Worm (Caenorhabditis elegans): ENCODE measurements around the gene spin-2.

spin-2 gene

ce11 chrIV:13086705-13087104, at the start of gene spin-2:
TSS of gene spin-2 (plus strand) at chrIV:13087005.
- TF ChIP-seq med-1 (GFP tag; optimal IDR thresholded peaks at IDR 0.05; ENCODE audit: insufficient read depth) = no peak
- no peak for TF ChIP-seq klf-2 (GFP tag; conservative IDR thresholded peaks at IDR 0.05)
- no peak for TF ChIP-seq ztf-29 (GFP tag; IDR thresholded peaks at IDR 0.05)
- no peak for TF ChIP-seq flt-1 (GFP tag; IDR thresholded peaks at IDR 0.05)
- no peak for TF ChIP-seq tab-1 (GFP tag; IDR thresholded peaks at IDR 0.05)
- no peak for TF ChIP-seq ref-1 (GFP tag; conservative IDR thresholded peaks at IDR 0.05)
- no peak for TF ChIP-seq T22C8.4 (GFP tag; IDR thresholded peaks at IDR 0.05)
- no peak for TF ChIP-seq cog-1 (tag; optimal IDR thresholded peaks at IDR 0.05)
- TF ChIP-seq ztf-23 (GFP tag; IDR thresholded peaks at IDR 0.05) = no peak

ce11 chrIV:13038888-13039287, 47.9 kb upstream of the spin-2 start, which contains the start of gene F49E11.2:
TSS of gene F49E11.2 (minus strand) at chrIV:13038988.
- TF ChIP-seq ztf-29 (GFP tag; IDR thresholded peaks at IDR 0.05) (no peak), med-1 (GFP tag; optimal IDR thresholded peaks at IDR 0.05; ENCODE audit: insufficient read depth) (no peak), flt-1 (GFP tag; IDR thresholded peaks at IDR 0.05) (no peak), tab-1 (GFP tag; IDR thresholded peaks at IDR 0.05) (no peak), ztf-23 (GFP tag; IDR thresholded peaks at IDR 0.05) (no peak), ref-1 (GFP tag; conservative IDR thresholded peaks at IDR 0.05) (no peak), cog-1 (tag; optimal IDR thresholded peaks at IDR 0.05) (no peak), klf-2 (GFP tag; conservative IDR thresholded peaks at IDR 0.05) (no peak), T22C8.4 (GFP tag; IDR thresholded peaks at IDR 0.05) (no peak)

- TF ChIP-seq cog-1 (tag; optimal IDR thresholded peaks at IDR 0.05) = no peak
- TF ChIP-seq tab-1 (GFP tag; IDR thresholded peaks at IDR 0.05) = no peak
- TF ChIP-seq ztf-29 (GFP tag; IDR thresholded peaks at IDR 0.05) = no peak
- no peak for TF ChIP-seq ref-1 (GFP tag; conservative IDR thresholded peaks at IDR 0.05)
Measured at ce11 chrIV:13041486-13041885, 45.3 kb upstream of the spin-2 start.

ce11 chrIV:13042091-13042490, 44.7 kb upstream of the spin-2 start, which contains the start of gene amt-2:
TSS of gene amt-2 (plus strand) at chrIV:13042391.
- TF ChIP-seq ztf-29 (GFP tag; IDR thresholded peaks at IDR 0.05) (no peak), klf-2 (GFP tag; conservative IDR thresholded peaks at IDR 0.05) (no peak), cog-1 (tag; optimal IDR thresholded peaks at IDR 0.05) (no peak), med-1 (GFP tag; optimal IDR thresholded peaks at IDR 0.05; ENCODE audit: insufficient read depth) (no peak), ztf-23 (GFP tag; IDR thresholded peaks at IDR 0.05) (no peak), T22C8.4 (GFP tag; IDR thresholded peaks at IDR 0.05) (no peak), ref-1 (GFP tag; conservative IDR thresholded peaks at IDR 0.05) (no peak), tab-1 (GFP tag; IDR thresholded peaks at IDR 0.05) (no peak), flt-1 (GFP tag; IDR thresholded peaks at IDR 0.05) (no peak)

ce11 chrIV:13044980-13045379, 41.8 kb upstream of the spin-2 start:
- TF ChIP-seq flt-1 (GFP tag; IDR thresholded peaks at IDR 0.05) = no peak
- no peak for TF ChIP-seq cog-1 (tag; optimal IDR thresholded peaks at IDR 0.05)
- no peak for TF ChIP-seq ztf-29 (GFP tag; IDR thresholded peaks at IDR 0.05)
- no peak for TF ChIP-seq ref-1 (GFP tag; conservative IDR thresholded peaks at IDR 0.05)
- no peak for TF ChIP-seq ztf-23 (GFP tag; IDR thresholded peaks at IDR 0.05)
- no peak for TF ChIP-seq klf-2 (GFP tag; conservative IDR thresholded peaks at IDR 0.05)
- TF ChIP-seq tab-1 (GFP tag; IDR thresholded peaks at IDR 0.05) = no peak
- no peak for TF ChIP-seq med-1 (GFP tag; optimal IDR thresholded peaks at IDR 0.05; ENCODE audit: insufficient read depth)
- no peak for TF ChIP-seq T22C8.4 (GFP tag; IDR thresholded peaks at IDR 0.05)

- TF ChIP-seq flt-1 (GFP tag; IDR thresholded peaks at IDR 0.05) (no peak), cog-1 (tag; optimal IDR thresholded peaks at IDR 0.05) (no peak), T22C8.4 (GFP tag; IDR thresholded peaks at IDR 0.05) (no peak), med-1 (GFP tag; optimal IDR thresholded peaks at IDR 0.05; ENCODE audit: insufficient read depth) (no peak), ztf-29 (GFP tag; IDR thresholded peaks at IDR 0.05) (no peak), klf-2 (GFP tag; conservative IDR thresholded peaks at IDR 0.05) (no peak), tab-1 (GFP tag; IDR thresholded peaks at IDR 0.05) (no peak), ztf-23 (GFP tag; IDR thresholded peaks at IDR 0.05) (no peak), ref-1 (GFP tag; conservative IDR thresholded peaks at IDR 0.05) (no peak)
Measured at ce11 chrIV:13046848-13047247, 40.0 kb upstream of the spin-2 start, which contains the start of gene scl-9. TSS of gene scl-9 (plus strand) at chrIV:13047148.

ce11 chrIV:13048157-13048556, 38.6 kb upstream of the spin-2 start, which contains the start of gene scl-10:
TSS of gene scl-10 (plus strand) at chrIV:13048457.
- TF ChIP-seq T22C8.4 (GFP tag; IDR thresholded peaks at IDR 0.05) (no peak), klf-2 (GFP tag; conservative IDR thresholded peaks at IDR 0.05) (no peak), ref-1 (GFP tag; conservative IDR thresholded peaks at IDR 0.05) (no peak)

ce11 chrIV:13051073-13051472, 35.7 kb upstream of the spin-2 start, which contains the start of gene scl-11:
TSS of gene scl-11 (plus strand) at chrIV:13051373.
- no peak for TF ChIP-seq T22C8.4 (GFP tag; IDR thresholded peaks at IDR 0.05)
- TF ChIP-seq cog-1 (tag; optimal IDR thresholded peaks at IDR 0.05) = no peak
- TF ChIP-seq ztf-29 (GFP tag; IDR thresholded peaks at IDR 0.05) = no peak
- TF ChIP-seq flt-1 (GFP tag; IDR thresholded peaks at IDR 0.05) = no peak
- TF ChIP-seq ztf-23 (GFP tag; IDR thresholded peaks at IDR 0.05) = no peak
- no peak for TF ChIP-seq klf-2 (GFP tag; conservative IDR thresholded peaks at IDR 0.05)
- no peak for TF ChIP-seq ref-1 (GFP tag; conservative IDR thresholded peaks at IDR 0.05)
- TF ChIP-seq tab-1 (GFP tag; IDR thresholded peaks at IDR 0.05) = no peak
- no peak for TF ChIP-seq med-1 (GFP tag; optimal IDR thresholded peaks at IDR 0.05; ENCODE audit: insufficient read depth)

- TF ChIP-seq flt-1 (GFP tag; IDR thresholded peaks at IDR 0.05) = no peak
- TF ChIP-seq cog-1 (tag; optimal IDR thresholded peaks at IDR 0.05) = no peak
- no peak for TF ChIP-seq klf-2 (GFP tag; conservative IDR thresholded peaks at IDR 0.05)
- TF ChIP-seq tab-1 (GFP tag; IDR thresholded peaks at IDR 0.05) = no peak
- no peak for TF ChIP-seq ztf-23 (GFP tag; IDR thresholded peaks at IDR 0.05)
- no peak for TF ChIP-seq med-1 (GFP tag; optimal IDR thresholded peaks at IDR 0.05; ENCODE audit: insufficient read depth)
- no peak for TF ChIP-seq ref-1 (GFP tag; conservative IDR thresholded peaks at IDR 0.05)
- TF ChIP-seq T22C8.4 (GFP tag; IDR thresholded peaks at IDR 0.05) = no peak
- no peak for TF ChIP-seq ztf-29 (GFP tag; IDR thresholded peaks at IDR 0.05)
Measured at ce11 chrIV:13052568-13052967, 34.2 kb upstream of the spin-2 start, which contains the start of gene F49E11.7. TSS of gene F49E11.7 (plus strand) at chrIV:13052868.

- TF ChIP-seq cog-1 (tag; optimal IDR thresholded peaks at IDR 0.05) = no peak
- no peak for TF ChIP-seq tab-1 (GFP tag; IDR thresholded peaks at IDR 0.05)
- no peak for TF ChIP-seq ztf-23 (GFP tag; IDR thresholded peaks at IDR 0.05)
- TF ChIP-seq flt-1 (GFP tag; IDR thresholded peaks at IDR 0.05) = no peak
- no peak for TF ChIP-seq ref-1 (GFP tag; conservative IDR thresholded peaks at IDR 0.05)
- no peak for TF ChIP-seq klf-2 (GFP tag; conservative IDR thresholded peaks at IDR 0.05)
Measured at ce11 chrIV:13056026-13056425, 30.8 kb upstream of the spin-2 start, which contains the start of gene scl-1. TSS of gene scl-1 (plus strand) at chrIV:13056326.

Data from whole organism, midembryonic.